Worm (Caenorhabditis elegans) whole organism, early embryonic: Measurements from ENCODE around the gene T07G12.2.

ENCODE experiments used
- B0310.2 ChIP-seq: sonication (generic microtip); optimal IDR thresholded peaks from 2 replicates; lab custom pipeline; 2016; ENCODE audit warnings: mild to moderate bottlenecking, missing genetic modification characterization, missing compliant biosample characterization
- aly-1 ChIP-seq: sonication (generic microtip); optimal IDR thresholded peaks from 2 replicates; lab custom pipeline; 2016; ENCODE audit warnings: missing genetic modification characterization, missing compliant biosample characterization
- ama-1 ChIP-seq: fragments of 150-350 bp; optimal IDR thresholded peaks from 2 replicates; lab custom pipeline; 2014
- ceh-13 ChIP-seq: fragments of 200-800 bp; sonication (Bioruptor generic); optimal IDR thresholded peaks from 2 replicates; lab custom pipeline; 2018; ENCODE audit warnings: mild to moderate bottlenecking, missing genetic modification characterization, missing compliant biosample characterization
- ceh-36 ChIP-seq: sonication (generic microtip); optimal IDR thresholded peaks from 2 replicates; lab custom pipeline; 2016; ENCODE audit warnings: missing genetic modification characterization, inconsistent platforms, missing compliant biosample characterization
- ets-7 ChIP-seq: sonication (generic microtip); optimal IDR thresholded peaks from 2 replicates; lab custom pipeline; 2016; ENCODE audit warnings: missing genotype, missing genetic modification characterization, missing compliant biosample characterization
- flt-1 ChIP-seq: fragments of 200-800 bp; sonication (Bioruptor generic); IDR thresholded peaks from 2 replicates; pipeline ENCODE4 v1.3.6; 2022; ENCODE audit warnings: missing genetic modification characterization, missing compliant biosample characterization
- hmbx-1 ChIP-seq: sonication (generic microtip); optimal IDR thresholded peaks from 2 replicates; lab custom pipeline; 2016; ENCODE audit warnings: mild to moderate bottlenecking, missing genetic modification characterization, missing compliant biosample characterization
- hmg-4 ChIP-seq: fragments of 200-800 bp; sonication (Bioruptor generic); optimal IDR thresholded peaks from 2 replicates; lab custom pipeline; 2018; ENCODE audit warnings: mild to moderate bottlenecking, missing genetic modification characterization, missing compliant biosample characterization
- hnd-1 ChIP-seq: sonication (generic microtip); optimal IDR thresholded peaks from 2 replicates; lab custom pipeline; 2016; ENCODE audit warnings: missing genetic modification characterization, missing compliant biosample characterization
- pes-1 ChIP-seq: fragments of 200-800 bp; sonication (Bioruptor generic); IDR thresholded peaks from 2 replicates; pipeline ENCODE4 v1.3.6; 2022; ENCODE audit warnings: missing genetic modification reagents, missing genetic modification characterization, missing compliant biosample characterization
- scrt-1 ChIP-seq: fragments of 200-800 bp; sonication (Bioruptor generic); IDR thresholded peaks from 2 replicates; pipeline ENCODE4 v1.3.6; 2022; ENCODE audit warnings: missing genetic modification characterization, missing compliant biosample characterization
- tbx-11 ChIP-seq: fragments of 200-800 bp; sonication (Bioruptor generic); IDR thresholded peaks from 2 replicates; pipeline ENCODE4 v1.3.6; 2022; ENCODE audit warnings: missing genetic modification characterization, missing compliant biosample characterization
- tra-4 ChIP-seq: sonication (generic microtip); optimal IDR thresholded peaks from 2 replicates; lab custom pipeline; 2017; ENCODE audit warnings: missing genetic modification characterization, missing compliant biosample characterization

ce11 chrIV:10578367-10578766 lies 47.9 kb downstream of the T07G12.2 start, which contains the start of gene lgc-43:
- TF ChIP-seq ama-1 (lab: Kevin White, UChicago) (no peak), pes-1 (no peak), scrt-1 (GFP tag; lab: Robert Waterston, UW) (no peak), tra-4 (tag; lab: Kevin White, UChicago) (no peak), ceh-13 (GFP tag; lab: Kevin White, UChicago) (no peak), hmbx-1 (tag; lab: Kevin White, UChicago) (no peak), hnd-1 (no peak), B0310.2 (tag; lab: Kevin White, UChicago) (no peak), ets-7 (no peak), hmg-4 (GFP tag; lab: Kevin White, UChicago) (no peak), ceh-36 (no peak), tbx-11 (no peak), aly-1 (tag; lab: Kevin White, UChicago) (no peak), flt-1 (GFP tag; lab: Robert Waterston, UW) (no peak)
